Fruit fly (Drosophila melanogaster): Measurements from ENCODE around the gene sloth2.

The sloth2 gene

DNA sequence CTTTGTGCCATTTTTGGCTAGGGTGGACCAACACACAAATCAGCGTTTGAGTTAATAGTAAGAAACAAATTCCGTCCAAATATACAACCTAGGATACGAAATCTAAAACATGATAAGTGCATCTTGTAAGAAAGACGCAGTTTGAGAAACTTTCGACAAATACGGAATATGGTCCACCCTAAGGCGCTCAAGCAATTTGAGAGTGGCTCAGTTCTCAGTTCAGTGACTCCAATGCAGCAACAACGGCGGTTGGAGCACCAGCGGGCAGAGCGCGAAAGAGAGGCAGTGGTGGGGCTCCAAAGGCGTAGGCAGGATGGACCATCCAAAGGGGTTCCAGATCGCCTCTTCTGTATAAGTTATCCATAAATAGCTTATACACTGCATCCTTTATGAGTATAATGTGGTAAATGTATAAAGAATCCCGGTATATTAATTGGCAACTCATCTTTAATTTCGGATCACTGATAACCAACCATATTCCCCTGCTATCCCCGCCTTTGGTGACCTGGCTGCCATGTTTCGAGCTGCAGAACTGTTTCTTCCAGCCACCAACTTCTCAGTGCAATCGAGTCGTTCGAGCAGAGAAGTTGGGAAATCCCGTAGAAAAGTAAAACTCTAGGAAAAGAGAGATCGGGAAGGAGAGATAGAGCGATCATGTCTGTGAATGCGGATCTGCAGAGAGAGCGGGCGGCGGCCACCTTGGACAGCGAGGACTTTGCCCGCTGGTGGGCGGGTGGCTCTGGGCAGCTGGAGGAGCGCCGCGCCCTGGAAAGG, 41.6 kb upstream of the sloth2 start, which contains the start of gene CG4586 (continued):
- TF ChIP-seq CG34406 (GFP tag; optimal IDR thresholded peaks at IDR 0.05): peak; percentile 97
- TF ChIP-seq Smox (GFP tag; optimal IDR thresholded peaks at IDR 0.05): peak; percentile 97
- TF ChIP-seq CG6808 (GFP tag; optimal IDR thresholded peaks at IDR 0.05): peak; percentile 98
- TF ChIP-seq CG8119 (GFP tag; IDR thresholded peaks at IDR 0.05): peak; percentile 99
- peak; percentile 99 for TF ChIP-seq CG9139 (GFP tag; optimal IDR thresholded peaks at IDR 0.05)
- TF ChIP-seq Blimp-1 (GFP tag; optimal IDR thresholded peaks at IDR 0.05): peak; percentile 85
- TF ChIP-seq CG1621 (tag; optimal IDR thresholded peaks at IDR 0.05): peak; percentile 99
- TF ChIP-seq CG7368 (GFP tag; optimal IDR thresholded peaks at IDR 0.05): peak; percentile 99
- TF ChIP-seq CG6792 (GFP tag; optimal IDR thresholded peaks at IDR 0.05): peak; percentile 97
- TF ChIP-seq CG3919 (GFP tag; optimal IDR thresholded peaks at IDR 0.05): peak; percentile 99
- TF ChIP-seq CG3032 (tag; optimal IDR thresholded peaks at IDR 0.05): peak; percentile 96
- peak; percentile 99 for TF ChIP-seq Sox102F (GFP tag; optimal IDR thresholded peaks at IDR 0.05)
- TF ChIP-seq svp (GFP tag): peak; percentile 100
- TF ChIP-seq CG31627 (GFP tag; optimal IDR thresholded peaks at IDR 0.05): peak; percentile 96
- peak; percentile 99 for TF ChIP-seq eg (GFP tag; IDR thresholded peaks at IDR 0.05)
- TF ChIP-seq CG10669 (GFP tag; optimal IDR thresholded peaks at IDR 0.05): peak; percentile 99
- TF ChIP-seq CG8632 (GFP tag; optimal IDR thresholded peaks at IDR 0.05): peak; percentile 97
- peak; percentile 95 for TF ChIP-seq CG10631 (GFP tag; optimal IDR thresholded peaks at IDR 0.05)
- TF ChIP-seq Ets21C (GFP tag; optimal IDR thresholded peaks at IDR 0.05): peak; percentile 94
- peak; percentile 95 for TF ChIP-seq dac (GFP tag; optimal IDR thresholded peaks at IDR 0.05)
- peak; percentile 96 for TF ChIP-seq fd85E (GFP tag; optimal IDR thresholded peaks at IDR 0.05)
- TF ChIP-seq fd59A (GFP tag; optimal IDR thresholded peaks at IDR 0.05): peak; percentile 95
- peak; percentile 100 for TF ChIP-seq CG6276 (GFP tag; optimal IDR thresholded peaks at IDR 0.05)
- peak; percentile 99 for TF ChIP-seq CG6163 (GFP tag; IDR thresholded peaks at IDR 0.05)
- peak; percentile 100 for TF ChIP-seq CG15336 (GFP tag; IDR thresholded peaks at IDR 0.05)

dm6 chrX:6973340-6973739, 37.8 kb upstream of the sloth2 start, which contains the start of gene CG3040:
CG3040 (minus strand) TSS chrX:6973393.
- TF ChIP-seq CG9139 (GFP tag; optimal IDR thresholded peaks at IDR 0.05) (no peak), CG1621 (tag; optimal IDR thresholded peaks at IDR 0.05) (no peak), fkh (GFP tag; optimal IDR thresholded peaks at IDR 0.05) (peak; percentile 34), CG34406 (GFP tag; optimal IDR thresholded peaks at IDR 0.05) (no peak), CG15336 (GFP tag; IDR thresholded peaks at IDR 0.05) (peak; percentile 51), CG10669 (GFP tag; optimal IDR thresholded peaks at IDR 0.05) (peak; percentile 22), svp (GFP tag) (peak; percentile 54), CG8119 (GFP tag; IDR thresholded peaks at IDR 0.05) (peak; percentile 29; the same call in 2 of the 3 replicates), Sox14 (GFP tag; optimal IDR thresholded peaks at IDR 0.05) (peak; percentile 16), eg (GFP tag; IDR thresholded peaks at IDR 0.05) (peak; percentile 67; the same call in 2 of the 3 replicates), dac (GFP tag; optimal IDR thresholded peaks at IDR 0.05) (no peak), CG31627 (GFP tag; optimal IDR thresholded peaks at IDR 0.05) (peak; percentile 31), fd59A (GFP tag; optimal IDR thresholded peaks at IDR 0.05) (no peak), CG11902 (GFP tag; optimal IDR thresholded peaks at IDR 0.05) (no peak), net (GFP tag; optimal IDR thresholded peaks at IDR 0.05) (no peak), acj6 (GFP tag; optimal IDR thresholded peaks at IDR 0.05) (no peak), Gug (GFP tag; IDR thresholded peaks at IDR 0.05) (no peak), Eip75B (GFP tag; optimal IDR thresholded peaks at IDR 0.05) (no peak), CG7368 (GFP tag; optimal IDR thresholded peaks at IDR 0.05) (no peak), vri (GFP tag; optimal IDR thresholded peaks at IDR 0.05) (peak; percentile 27), fd85E (GFP tag; optimal IDR thresholded peaks at IDR 0.05) (no peak), OdsH (GFP tag; optimal IDR thresholded peaks at IDR 0.05) (peak; percentile 19), CG8319 (GFP tag; optimal IDR thresholded peaks at IDR 0.05) (no peak), CG6163 (GFP tag; IDR thresholded peaks at IDR 0.05) (peak; percentile 39; the same call in 1 of the 3 replicates), Ets21C (GFP tag; optimal IDR thresholded peaks at IDR 0.05) (no peak), achi (GFP tag; optimal IDR thresholded peaks at IDR 0.05) (peak; percentile 1), esn (GFP tag; optimal IDR thresholded peaks at IDR 0.05) (peak; percentile 53), Met (GFP tag; optimal IDR thresholded peaks at IDR 0.05) (no peak), Hr4 (GFP tag; optimal IDR thresholded peaks at IDR 0.05) (peak; percentile 13), cyc (GFP tag; optimal IDR thresholded peaks at IDR 0.05) (peak; percentile 13), CG6808 (GFP tag; optimal IDR thresholded peaks at IDR 0.05) (no peak), CG8632 (GFP tag; optimal IDR thresholded peaks at IDR 0.05) (no peak), topi (GFP tag; optimal IDR thresholded peaks at IDR 0.05) (peak; percentile 40), Eip78C (GFP tag) (peak; percentile 66), CG16779 (tag; optimal IDR thresholded peaks at IDR 0.05) (no peak), CG6792 (GFP tag; optimal IDR thresholded peaks at IDR 0.05) (no peak), Smox (GFP tag; optimal IDR thresholded peaks at IDR 0.05) (peak; percentile 41), CG3032 (tag; optimal IDR thresholded peaks at IDR 0.05) (peak; percentile 31), CG10631 (GFP tag; optimal IDR thresholded peaks at IDR 0.05) (peak; percentile 32), CG4318 (GFP tag; optimal IDR thresholded peaks at IDR 0.05) (no peak), CG32006 (GFP tag; optimal IDR thresholded peaks at IDR 0.05) (peak; percentile 0)
